Fruit fly (Drosophila melanogaster): ENCODE results near the gene cact.
A peak's percentile ranks its signal among the peaks of the same experiment; 100 is the strongest.

The cact gene

dm6 chr2L:16284306-16285299 is 41.4 kb downstream of the cact start (continued):
- TF ChIP-seq CG12299 (tag; optimal IDR thresholded peaks at IDR 0.05), result no peak
- peak; percentile 72 for TF ChIP-seq CG17912 (GFP tag; optimal IDR thresholded peaks at IDR 0.05)
- peak; percentile 28 for TF ChIP-seq cad (GFP tag; optimal IDR thresholded peaks at IDR 0.05)
- no peak for TF ChIP-seq stc (GFP tag; IDR thresholded peaks at IDR 0.05)
- peak; percentile 69 for TF ChIP-seq wek (GFP tag; optimal IDR thresholded peaks at IDR 0.05)
- TF ChIP-seq CG9215 (GFP tag; IDR thresholded peaks at IDR 0.05), result no peak
- TF ChIP-seq CG4617 (GFP tag; optimal IDR thresholded peaks at IDR 0.05; ENCODE audit: borderline replicate concordance), result no peak
- TF ChIP-seq CG30403 (GFP tag; optimal IDR thresholded peaks at IDR 0.05), result peak; percentile 29
- TF ChIP-seq CG4424 (GFP tag; optimal IDR thresholded peaks at IDR 0.05), result peak; percentile 39
- TF ChIP-seq CG15601 (tag; optimal IDR thresholded peaks at IDR 0.05), result peak; percentile 0
- TF ChIP-seq YL-1 (GFP tag; optimal IDR thresholded peaks at IDR 0.05), result no peak
- peak; percentile 1 for TF ChIP-seq Atf-2 (GFP tag; optimal IDR thresholded peaks at IDR 0.05)
- peak; percentile 2 for TF ChIP-seq CG10462 (GFP tag; optimal IDR thresholded peaks at IDR 0.05)
- peak; percentile 33 for TF ChIP-seq CG2712 (tag; optimal IDR thresholded peaks at IDR 0.05)
- no peak for TF ChIP-seq Tbp (GFP tag; optimal IDR thresholded peaks at IDR 0.05)
- TF ChIP-seq vnd (GFP tag; IDR thresholded peaks at IDR 0.05; ENCODE audit: partially characterized antibody), result no peak
- peak; percentile 59 for TF ChIP-seq Dek (tag; optimal IDR thresholded peaks at IDR 0.05)
- no peak for TF ChIP-seq pros (GFP tag; optimal IDR thresholded peaks at IDR 0.05)
- TF ChIP-seq aop (GFP tag; IDR thresholded peaks at IDR 0.05), result no peak
- TF ChIP-seq CG18011 (GFP tag; optimal IDR thresholded peaks at IDR 0.05), result peak; percentile 32
- TF ChIP-seq CG17359 (tag; optimal IDR thresholded peaks at IDR 0.05), result peak; percentile 54
- no peak for TF ChIP-seq CG3407 (GFP tag; optimal IDR thresholded peaks at IDR 0.05)
- no peak for TF ChIP-seq CG32772 (GFP tag; IDR thresholded peaks at IDR 0.05)
- TF ChIP-seq Bgb (GFP tag; IDR thresholded peaks at IDR 0.05; ENCODE audit: partially characterized antibody), result no peak
- no peak for TF ChIP-seq sim (GFP tag; IDR thresholded peaks at IDR 0.05)
- peak; percentile 47 for TF ChIP-seq CG12219 (GFP tag; optimal IDR thresholded peaks at IDR 0.05)
- TF ChIP-seq eyg (GFP tag; optimal IDR thresholded peaks at IDR 0.05), result peak; percentile 2
- peak; percentile 64 for TF ChIP-seq lbe (GFP tag; optimal IDR thresholded peaks at IDR 0.05)
- no peak for TF ChIP-seq fd3F (GFP tag; optimal IDR thresholded peaks at IDR 0.05)
- no peak for TF ChIP-seq psq (GFP tag; optimal IDR thresholded peaks at IDR 0.05)
- TF ChIP-seq Atf6 (GFP tag; IDR thresholded peaks at IDR 0.05), result no peak
- no peak for TF ChIP-seq sc (optimal IDR thresholded peaks at IDR 0.05)
- no peak for TF ChIP-seq sc (GFP tag; optimal IDR thresholded peaks at IDR 0.05)
- peak; percentile 40 for TF ChIP-seq Vsx1 (GFP tag; optimal IDR thresholded peaks at IDR 0.05)
- no peak for TF ChIP-seq CG10366 (GFP tag; IDR thresholded peaks at IDR 0.05)
- no peak for TF ChIP-seq gce (GFP tag; IDR thresholded peaks at IDR 0.05)
- peak; percentile 4 for TF ChIP-seq twi (tag; optimal IDR thresholded peaks at IDR 0.05)
- TF ChIP-seq CG18764 (GFP tag; optimal IDR thresholded peaks at IDR 0.05), result no peak
- TF ChIP-seq CG3995 (GFP tag; optimal IDR thresholded peaks at IDR 0.05), result peak; percentile 5
- peak; percentile 8 for TF ChIP-seq Hmx (GFP tag; optimal IDR thresholded peaks at IDR 0.05)
- TF ChIP-seq CG4730 (GFP tag; IDR thresholded peaks at IDR 0.05), result no peak
- no peak for TF ChIP-seq CG15011 (GFP tag; optimal IDR thresholded peaks at IDR 0.05)
- TF ChIP-seq Lim3 (GFP tag; IDR thresholded peaks at IDR 0.05), result no peak
- peak; percentile 47 for TF ChIP-seq CG31365 (tag; optimal IDR thresholded peaks at IDR 0.05)
- peak; percentile 45 for TF ChIP-seq grau (tag; optimal IDR thresholded peaks at IDR 0.05)
- no peak for TF ChIP-seq croc (GFP tag; conservative IDR thresholded peaks at IDR 0.05)
- TF ChIP-seq caup (GFP tag; optimal IDR thresholded peaks at IDR 0.05; ENCODE audit: severe bottlenecking), result peak; percentile 35
- no peak for TF ChIP-seq CG1602 (GFP tag; optimal IDR thresholded peaks at IDR 0.05)
- TF ChIP-seq CG5953 (GFP tag; IDR thresholded peaks at IDR 0.05), result no peak

All from whole organism, embryonic.